Fruit fly (Drosophila melanogaster) whole organism, wandering third instar larva: Measurements from ENCODE around the gene CG13895.

Source experiments
- Abd-B ChIP-seq: fragments of >200 bp; optimal IDR thresholded peaks from 2 replicates; lab custom pipeline; 2017; ENCODE audit warnings: missing biosample characterization, missing genetic modification characterization
- CG32264 ChIP-seq: fragments of 200-800 bp; sonication (Bioruptor generic); optimal IDR thresholded peaks from 2 replicates; lab custom pipeline; 2016; ENCODE audit warnings: missing biosample characterization, missing genetic modification characterization
- CG9705 ChIP-seq: fragments of 200-800 bp; sonication (Bioruptor generic); optimal IDR thresholded peaks from 2 replicates; lab custom pipeline; 2018; ENCODE audit warnings: missing biosample characterization, mild to moderate bottlenecking, missing genetic modification characterization
- CrebA ChIP-seq: fragments of 200-800 bp; sonication (Bioruptor generic); optimal IDR thresholded peaks from 2 replicates; lab custom pipeline; 2016; ENCODE audit warnings: missing biosample characterization, mild to moderate bottlenecking, missing genetic modification characterization, borderline replicate concordance
- Dfd ChIP-seq: fragments of >200 bp; optimal IDR thresholded peaks from 2 replicates; lab custom pipeline; 2017; ENCODE audit warnings: missing biosample characterization, missing genetic modification characterization
- Dif ChIP-seq: fragments of 200-275, 200-300 bp; sonication (Bioruptor generic); optimal IDR thresholded peaks from 2 replicates; lab custom pipeline; 2018; ENCODE audit warnings: missing biosample characterization, missing genetic modification characterization; ENCODE audit not compliant: partially characterized antibody
- GATAd ChIP-seq: sonication (Bioruptor generic); optimal IDR thresholded peaks from 2 replicates; lab custom pipeline; 2016; ENCODE audit warnings: missing biosample characterization, missing genetic modification characterization
- HLH106 ChIP-seq: fragments of 200-800 bp; optimal IDR thresholded peaks from 3 replicates; lab custom pipeline; 2019; ENCODE audit warnings: missing biosample characterization, mild to moderate bottlenecking, missing genetic modification characterization, moderate library complexity
- Hnf4 ChIP-seq: fragments of 200-800 bp; sonication (Bioruptor generic); optimal IDR thresholded peaks from 2 replicates; lab custom pipeline; 2016; ENCODE audit warnings: missing biosample characterization, mild to moderate bottlenecking, missing genetic modification characterization
- Hr78 ChIP-seq: fragments of >200 bp; optimal IDR thresholded peaks from 2 replicates; lab custom pipeline; 2017; ENCODE audit warnings: missing biosample characterization, missing genetic modification characterization
- Hr83 ChIP-seq: fragments of 200-300 bp; sonication (Bioruptor generic); optimal IDR thresholded peaks from 2 replicates; lab custom pipeline; 2016; ENCODE audit warnings: missing biosample characterization, mild to moderate bottlenecking, missing genetic modification characterization, moderate library complexity; ENCODE audit not compliant: poor library complexity, severe bottlenecking
- Jra ChIP-seq: sonication (Bioruptor generic); optimal IDR thresholded peaks from 2 replicates; lab custom pipeline; 2016; ENCODE audit warnings: missing biosample characterization, missing genetic modification characterization
- Mio ChIP-seq: sonication (Bioruptor generic); optimal IDR thresholded peaks from 2 replicates; lab custom pipeline; 2016; ENCODE audit warnings: missing biosample characterization, missing genetic modification characterization
- Myc ChIP-seq: fragments of >200 bp; optimal IDR thresholded peaks from 2 replicates; lab custom pipeline; 2017
- N ChIP-seq: fragments of >200 bp; optimal IDR thresholded peaks from 2 replicates; lab custom pipeline; 2018; ENCODE audit warnings: missing biosample characterization, missing external identifiers, missing genetic modification characterization
- OdsH ChIP-seq: fragments of 200-800 bp; sonication (Bioruptor generic); optimal IDR thresholded peaks from 2 replicates; lab custom pipeline; 2016; ENCODE audit warnings: missing biosample characterization, mild to moderate bottlenecking, missing genetic modification characterization
- Rel ChIP-seq, 2 experiments: fragments of 200-800 bp; sonication (Bioruptor generic) in 1 of 2; optimal IDR thresholded peaks; 2 replicates in 1 of 2; 3 replicates in 1 of 2; lab custom pipeline; 2016 to 2019; ENCODE audit warnings: mild to moderate bottlenecking in 2 of 2, missing biosample characterization in 2 of 2, missing genetic modification characterization in 2 of 2, moderate library complexity in 1 of 2
- Sp1 ChIP-seq: fragments of 200-800 bp; sonication (Bioruptor generic); optimal IDR thresholded peaks from 3 replicates; lab custom pipeline; 2019; ENCODE audit warnings: missing biosample characterization, mild to moderate bottlenecking, missing genetic modification characterization, moderate library complexity
- Vsx2 ChIP-seq: fragments of 200-300, 225-300 bp; sonication (Bioruptor generic); optimal IDR thresholded peaks from 2 replicates; lab custom pipeline; 2018; ENCODE audit warnings: missing biosample characterization, missing genetic modification characterization; ENCODE audit not compliant: partially characterized antibody
- br ChIP-seq: fragments of 200-800 bp; sonication (Bioruptor generic); optimal IDR thresholded peaks from 2 replicates; lab custom pipeline; 2016; ENCODE audit warnings: missing biosample characterization, missing genetic modification characterization
- brk ChIP-seq: fragments of 200-800 bp; sonication (Bioruptor generic); optimal IDR thresholded peaks from 2 replicates; lab custom pipeline; 2016; ENCODE audit warnings: missing biosample characterization, mild to moderate bottlenecking, missing genetic modification characterization
- dl ChIP-seq, 2 experiments: fragments of 175-275, 200-275 bp in 1 of 2; fragments of 200-275 bp in 1 of 2; sonication (Bioruptor generic); optimal IDR thresholded peaks; lab custom pipeline; 2018; ENCODE audit warnings: mild to moderate bottlenecking in 2 of 2, missing biosample characterization in 2 of 2, missing genetic modification characterization in 2 of 2, moderate library complexity in 2 of 2; ENCODE audit not compliant: partially characterized antibody in 2 of 2, insufficient read depth in 1 of 2
- dmrt93B ChIP-seq: fragments of 200-800 bp; sonication (Bioruptor generic); optimal IDR thresholded peaks from 2 replicates; lab custom pipeline; 2018; ENCODE audit warnings: missing biosample characterization, mild to moderate bottlenecking, missing genetic modification characterization
- dsf ChIP-seq: sonication (Bioruptor generic); optimal IDR thresholded peaks from 2 replicates; lab custom pipeline; 2016; ENCODE audit warnings: missing biosample characterization, missing genetic modification characterization, borderline replicate concordance
- ey ChIP-seq: fragments of 200-800 bp; sonication (Bioruptor generic); optimal IDR thresholded peaks from 2 replicates; lab custom pipeline; 2016; ENCODE audit warnings: missing biosample characterization, missing genetic modification characterization
- foxo ChIP-seq, 2 experiments: fragments of 200-800 bp; sonication (Bioruptor generic); optimal IDR thresholded peaks; 2 replicates in 1 of 2; 3 replicates in 1 of 2; lab custom pipeline; 2016 to 2017; ENCODE audit warnings: missing biosample characterization in 2 of 2, missing genetic modification characterization in 2 of 2
- fru ChIP-seq: fragments of 200-800 bp; sonication (Bioruptor generic); optimal IDR thresholded peaks from 3 replicates; lab custom pipeline; 2016; ENCODE audit warnings: missing biosample characterization, mild to moderate bottlenecking, missing genetic modification characterization
- h ChIP-seq: fragments of 200-800 bp; sonication (Bioruptor generic); optimal IDR thresholded peaks from 3 replicates; lab custom pipeline; 2016; ENCODE audit warnings: missing biosample characterization, mild to moderate bottlenecking, missing genetic modification characterization
- jim ChIP-seq: fragments of 175-275, 200-325 bp; sonication (Bioruptor generic); optimal IDR thresholded peaks from 2 replicates; lab custom pipeline; 2016; ENCODE audit warnings: missing biosample characterization, mild to moderate bottlenecking, missing genetic modification characterization
- lola ChIP-seq: fragments of >200 bp; optimal IDR thresholded peaks from 2 replicates; lab custom pipeline; 2017; ENCODE audit warnings: missing biosample characterization, missing genetic modification characterization
- pan ChIP-seq: fragments of >200 bp; optimal IDR thresholded peaks from 2 replicates; lab custom pipeline; 2017
- psq ChIP-seq: fragments of 200-800 bp; sonication (Bioruptor generic); optimal IDR thresholded peaks from 3 replicates; lab custom pipeline; 2017; ENCODE audit warnings: missing biosample characterization, mild to moderate bottlenecking, missing genetic modification characterization, moderate library complexity
- rgr ChIP-seq: fragments of 200-800 bp; sonication (Bioruptor generic); optimal IDR thresholded peaks from 3 replicates; lab custom pipeline; 2016; ENCODE audit warnings: missing biosample characterization, mild to moderate bottlenecking, missing genetic modification characterization
- sage ChIP-seq: fragments of 200-800 bp; sonication (Bioruptor generic); optimal IDR thresholded peaks from 2 replicates; lab custom pipeline; 2016; ENCODE audit warnings: missing biosample characterization, mild to moderate bottlenecking, missing genetic modification characterization
- sv ChIP-seq: fragments of 200-800 bp; sonication (Bioruptor generic); optimal IDR thresholded peaks from 3 replicates; lab custom pipeline; 2016; ENCODE audit warnings: missing biosample characterization, missing genetic modification characterization
- tai ChIP-seq: sonication (Bioruptor generic); optimal IDR thresholded peaks from 2 replicates; lab custom pipeline; 2016; ENCODE audit warnings: missing biosample characterization, missing genetic modification characterization
- usp ChIP-seq: fragments of >200 bp; optimal IDR thresholded peaks from 2 replicates; lab custom pipeline; 2017; ENCODE audit warnings: missing biosample characterization, missing genetic modification characterization
- woc ChIP-seq: sonication (Bioruptor generic); optimal IDR thresholded peaks from 2 replicates; lab custom pipeline; 2016; ENCODE audit warnings: missing biosample characterization, mild to moderate bottlenecking, missing genetic modification characterization

The CG13895 gene

dm6 chr3L:749199-749538, 41.2 kb upstream of the CG13895 start, which contains the start of gene emc (continued):
- TF ChIP-seq Abd-B (GFP tag; lab: Kevin White, UChicago), result no peak
- TF ChIP-seq fru (GFP tag; lab: Kevin White, UChicago), result peak; percentile 36
- peak; percentile 72 for TF ChIP-seq rgr (GFP tag; lab: Kevin White, UChicago)
- TF ChIP-seq Myc (lab: Kevin White, UChicago), result no peak
- TF ChIP-seq Vsx2, result peak; percentile 93
- peak; percentile 19 to 80 for TF ChIP-seq dl (GFP tag; optimal IDR thresholded peaks at IDR 0.05; lab: Kevin White, UChicago; ENCODE audit: insufficient read depth in 1 of 2, partially characterized antibody in 2 of 2)
- TF ChIP-seq usp (GFP tag; lab: Kevin White, UChicago), result no peak
- TF ChIP-seq foxo (GFP tag; optimal IDR thresholded peaks at IDR 0.05; lab: Kevin White, UChicago), result peak in 1 of 2 experiments; percentile 60
- peak; percentile 13 for TF ChIP-seq CG32264 (GFP tag; lab: Kevin White, UChicago)
- no peak for TF ChIP-seq CG9705 (GFP tag; lab: Kevin White, UChicago)
- no peak for TF ChIP-seq N (GFP tag; lab: Kevin White, UChicago)
- no peak for TF ChIP-seq Dfd (GFP tag; lab: Kevin White, UChicago)
- no peak for TF ChIP-seq sv (GFP tag; lab: Kevin White, UChicago)
- TF ChIP-seq ey (GFP tag; lab: Kevin White, UChicago), result no peak
- TF ChIP-seq dmrt93B (GFP tag; lab: Kevin White, UChicago), result no peak
- TF ChIP-seq pan (lab: Kevin White, UChicago), result no peak

- TF ChIP-seq Abd-B (GFP tag; lab: Kevin White, UChicago), result no peak
- TF ChIP-seq N (GFP tag; lab: Kevin White, UChicago), result peak; percentile 16
- no peak for TF ChIP-seq sage (GFP tag; lab: Kevin White, UChicago)
- TF ChIP-seq Rel (GFP tag; optimal IDR thresholded peaks at IDR 0.05; lab: Kevin White, UChicago), result no peak
- TF ChIP-seq Rel (tag; optimal IDR thresholded peaks at IDR 0.05; lab: Kevin White, UChicago), result no peak
- TF ChIP-seq jim, result no peak
- TF ChIP-seq fru (GFP tag; lab: Kevin White, UChicago), result no peak
- TF ChIP-seq dsf, result no peak
- peak; percentile 14 for TF ChIP-seq Vsx2
- TF ChIP-seq Hr83 (GFP tag; lab: Kevin White, UChicago), result no peak
- no peak for TF ChIP-seq rgr (GFP tag; lab: Kevin White, UChicago)
- TF ChIP-seq Myc (lab: Kevin White, UChicago), result peak; percentile 92
- no peak for TF ChIP-seq br (GFP tag; lab: Kevin White, UChicago)
- no peak for TF ChIP-seq lola (GFP tag; lab: Kevin White, UChicago)
- TF ChIP-seq Dfd (GFP tag; lab: Kevin White, UChicago), result no peak
- no peak for TF ChIP-seq h (GFP tag; lab: Kevin White, UChicago)
- no peak for TF ChIP-seq OdsH (GFP tag; lab: Kevin White, UChicago)
- peak in 1 of 2 experiments; percentile 62 for TF ChIP-seq foxo (GFP tag; optimal IDR thresholded peaks at IDR 0.05; lab: Kevin White, UChicago)
- TF ChIP-seq dmrt93B (GFP tag; lab: Kevin White, UChicago), result no peak
- no peak for TF ChIP-seq Mio (GFP tag; lab: Kevin White, UChicago)
- TF ChIP-seq brk, result no peak
- no peak for TF ChIP-seq psq (GFP tag; lab: Kevin White, UChicago)
- no peak for TF ChIP-seq CG32264 (GFP tag; lab: Kevin White, UChicago)
- no peak for TF ChIP-seq Hnf4 (GFP tag; lab: Kevin White, UChicago)
- no peak for TF ChIP-seq pan (lab: Kevin White, UChicago)
- no peak for TF ChIP-seq usp (GFP tag; lab: Kevin White, UChicago)
- peak in 1 of 2 experiments; percentile 48 for TF ChIP-seq dl (GFP tag; optimal IDR thresholded peaks at IDR 0.05; lab: Kevin White, UChicago; ENCODE audit: insufficient read depth in 1 of 2, partially characterized antibody in 2 of 2)
- TF ChIP-seq Jra (GFP tag; lab: Kevin White, UChicago), result no peak
- TF ChIP-seq Hr78 (GFP tag; lab: Kevin White, UChicago), result no peak
- TF ChIP-seq woc (GFP tag; lab: Kevin White, UChicago), result no peak
- no peak for TF ChIP-seq CG9705 (GFP tag; lab: Kevin White, UChicago)
- no peak for TF ChIP-seq Dif (GFP tag; lab: Kevin White, UChicago)
- TF ChIP-seq CrebA (GFP tag; lab: Kevin White, UChicago), result peak; percentile 66
- TF ChIP-seq GATAd, result no peak
- TF ChIP-seq tai (GFP tag; lab: Kevin White, UChicago), result peak; percentile 38
- no peak for TF ChIP-seq HLH106 (tag; lab: Kevin White, UChicago)
- no peak for TF ChIP-seq ey (GFP tag; lab: Kevin White, UChicago)
- no peak for TF ChIP-seq sv (GFP tag; lab: Kevin White, UChicago)
- TF ChIP-seq Sp1 (GFP tag; lab: Kevin White, UChicago), result no peak
- TF ChIP-seq, all 38 proteins: peak for 7
Measured at dm6 chr3L:748329-749198, 40.6 kb upstream of the CG13895 start.
